Worm (Caenorhabditis elegans) whole organism, early embryonic: ENCODE results near the gene srd-59.

Source experiments
- aly-1 ChIP-seq: sonication (generic microtip); optimal IDR thresholded peaks from 2 replicates; lab custom pipeline; 2016; ENCODE audit warnings: missing genetic modification characterization, missing compliant biosample characterization
- flt-1 ChIP-seq: fragments of 200-800 bp; sonication (Bioruptor generic); IDR thresholded peaks from 2 replicates; pipeline ENCODE4 v1.3.6; 2022; ENCODE audit warnings: missing genetic modification characterization, missing compliant biosample characterization

- TF ChIP-seq aly-1 (tag; lab: Kevin White, UChicago) (no peak), flt-1 (GFP tag; lab: Robert Waterston, UW) (no peak)
Measured at ce11 chrII:7166768-7167167, 38.7 kb upstream of the srd-59 start.
